Fruit fly (Drosophila melanogaster) whole organism: ENCODE results near the gene mon2.

Experiments
- pan ChIP-seq: fragments of >200 bp; optimal IDR thresholded peaks from 2 replicates; lab custom pipeline; 2017
- psq ChIP-seq: fragments of >200 bp; optimal IDR thresholded peaks from 2 replicates; lab custom pipeline; 2017
- usp ChIP-seq: fragments of >200 bp; optimal IDR thresholded peaks from 2 replicates; lab custom pipeline; 2017; ENCODE audit warnings: missing biosample characterization, missing genetic modification characterization, mixed read lengths

- no peak for TF ChIP-seq usp (GFP tag; lab: Kevin White, UChicago)
- no peak for TF ChIP-seq psq (lab: Kevin White, UChicago)
- no peak for TF ChIP-seq pan (lab: Kevin White, UChicago)
Observed at dm6 chr2L:8088025-8088789, 35.6 kb downstream of the mon2 start.
